Fruit fly (Drosophila melanogaster) whole organism, embryonic: Measurements from ENCODE around the gene Fie.

ENCODE experiments used
- Atf3 ChIP-seq: fragments of 200-800 bp; sonication (Bioruptor generic); optimal IDR thresholded peaks from 3 replicates; lab custom pipeline; 2016; ENCODE audit warnings: missing biosample characterization, missing genetic modification characterization
- CG10565 ChIP-seq: fragments of 200-800 bp; sonication (Bioruptor generic); optimal IDR thresholded peaks from 3 replicates; lab custom pipeline; 2016; ENCODE audit warnings: missing biosample characterization, mild to moderate bottlenecking, missing genetic modification characterization
- CG11723 ChIP-seq: fragments of 200-800 bp; sonication (Bioruptor generic); optimal IDR thresholded peaks from 2 replicates; lab custom pipeline; 2017; ENCODE audit warnings: missing biosample characterization, mild to moderate bottlenecking, missing genetic modification characterization
- CG12299 ChIP-seq: fragments of 200-800 bp; sonication (Bioruptor generic); optimal IDR thresholded peaks from 2 replicates; lab custom pipeline; 2018; ENCODE audit warnings: missing biosample characterization, mild to moderate bottlenecking, missing genetic modification characterization
- CG12769 ChIP-seq: fragments of 200-800 bp; sonication (Bioruptor generic); optimal IDR thresholded peaks from 2 replicates; lab custom pipeline; 2019; ENCODE audit warnings: missing biosample characterization, mild to moderate bottlenecking, missing genetic modification characterization, moderate library complexity
- CG13296 ChIP-seq: fragments of 200-800 bp; sonication (Bioruptor generic); optimal IDR thresholded peaks from 3 replicates; lab custom pipeline; 2018; ENCODE audit warnings: missing biosample characterization, mild to moderate bottlenecking, missing genetic modification characterization
- CG14860 ChIP-seq: fragments of 200-800 bp; sonication (Bioruptor generic); IDR thresholded peaks from 3 replicates; pipeline ENCODE4 v1.3.6; 2022; ENCODE audit warnings: missing biosample characterization, missing genetic modification characterization; ENCODE audit not compliant: partially characterized antibody
- CG17359 ChIP-seq: fragments of 200-800 bp; sonication (Bioruptor generic); optimal IDR thresholded peaks from 3 replicates; lab custom pipeline; 2018; ENCODE audit warnings: missing biosample characterization, mild to moderate bottlenecking, missing genetic modification characterization, moderate library complexity
- CG1832 ChIP-seq: fragments of 200-800 bp; sonication (Bioruptor generic); optimal IDR thresholded peaks from 2 replicates; lab custom pipeline; 2017; ENCODE audit warnings: missing biosample characterization, mild to moderate bottlenecking, missing genetic modification characterization, inconsistent platforms
- CG32532 ChIP-seq: fragments of 200-800 bp; sonication (Bioruptor generic); IDR thresholded peaks from 2 replicates; pipeline ENCODE4 v1.3.6; 2022; ENCODE audit warnings: missing biosample characterization, missing genetic modification characterization
- CG32767 ChIP-seq: fragments of 200-800 bp; sonication (Bioruptor generic); IDR thresholded peaks from 2 replicates; pipeline ENCODE4 v1.3.6; 2022; ENCODE audit warnings: missing biosample characterization, missing genetic modification characterization
- CG34376 ChIP-seq: fragments of 200-800 bp; sonication (Bioruptor generic); optimal IDR thresholded peaks from 2 replicates; lab custom pipeline; 2018; ENCODE audit warnings: missing biosample characterization, mild to moderate bottlenecking, missing genetic modification characterization
- CG34422 ChIP-seq: fragments of 200-800 bp; sonication (Bioruptor generic); IDR thresholded peaks from 3 replicates; pipeline ENCODE4 v1.3.6; 2022; ENCODE audit warnings: missing biosample characterization, missing genetic modification characterization
- CG4730 ChIP-seq: fragments of 200-800 bp; sonication (Bioruptor generic); IDR thresholded peaks from 2 replicates; pipeline ENCODE4 v1.3.6; 2022; ENCODE audit warnings: missing biosample characterization, missing genetic modification characterization
- CG5953 ChIP-seq: fragments of 200-800 bp; sonication (Bioruptor generic); IDR thresholded peaks from 2 replicates; pipeline ENCODE4 v1.3.6; 2022; ENCODE audit warnings: missing biosample characterization, missing genetic modification characterization
- CG6813 ChIP-seq: fragments of 200-800 bp; sonication (Bioruptor generic); optimal IDR thresholded peaks from 2 replicates; lab custom pipeline; 2017; ENCODE audit warnings: missing biosample characterization, missing genetic modification characterization, mild to moderate bottlenecking, moderate library complexity, missing genetic modification reagents
- CG7839 ChIP-seq: fragments of 200-800 bp; sonication (Bioruptor generic); optimal IDR thresholded peaks from 3 replicates; lab custom pipeline; 2018; ENCODE audit warnings: missing biosample characterization, mild to moderate bottlenecking, missing genetic modification characterization, moderate library complexity
- CG7928 ChIP-seq: fragments of 200-800 bp; sonication (Bioruptor generic); optimal IDR thresholded peaks from 2 replicates; lab custom pipeline; 2017; ENCODE audit warnings: missing biosample characterization, mild to moderate bottlenecking, missing genetic modification characterization
- CG7987 ChIP-seq: fragments of 200-800 bp; sonication (Bioruptor generic); optimal IDR thresholded peaks from 2 replicates; lab custom pipeline; 2018; ENCODE audit warnings: missing biosample characterization, mild to moderate bottlenecking, missing genetic modification characterization, moderate library complexity
- CG8089 ChIP-seq: fragments of 200-800 bp; sonication (Bioruptor generic); optimal IDR thresholded peaks from 3 replicates; lab custom pipeline; 2016; ENCODE audit warnings: missing biosample characterization, missing genetic modification characterization
- Chrac-16 ChIP-seq: fragments of 200-800 bp; sonication (Bioruptor generic); optimal IDR thresholded peaks from 3 replicates; lab custom pipeline; 2016; ENCODE audit warnings: missing biosample characterization, missing genetic modification characterization
- CrebB ChIP-seq: fragments of 200-800 bp; sonication (Bioruptor generic); optimal IDR thresholded peaks from 3 replicates; lab custom pipeline; 2018; ENCODE audit warnings: missing biosample characterization, mild to moderate bottlenecking, missing genetic modification characterization
- Ets65A ChIP-seq: fragments of 200-800 bp; sonication (Bioruptor generic); peaks from one replicate; lab custom pipeline; 2016; ENCODE audit warnings: missing biosample characterization, missing genetic modification characterization
- Fer3 ChIP-seq: fragments of 200-800 bp; sonication (Bioruptor generic); optimal IDR thresholded peaks from 2 replicates; lab custom pipeline; 2018; ENCODE audit warnings: missing biosample characterization, mild to moderate bottlenecking, missing genetic modification characterization, moderate library complexity
- Hmr ChIP-seq: fragments of 200-800 bp; sonication (Bioruptor generic); optimal IDR thresholded peaks from 3 replicates; lab custom pipeline; 2017; ENCODE audit warnings: mild to moderate bottlenecking, missing biosample characterization, missing genetic modification reagents, missing genetic modification characterization
- Lhr ChIP-seq: fragments of 200-800 bp; sonication (Bioruptor generic); optimal IDR thresholded peaks from 3 replicates; lab custom pipeline; 2017; ENCODE audit warnings: mild to moderate bottlenecking, missing biosample characterization, missing genetic modification reagents, missing genetic modification characterization
- MESR4 ChIP-seq: fragments of 200-800 bp; sonication (Bioruptor generic); optimal IDR thresholded peaks from 2 replicates; lab custom pipeline; 2018; ENCODE audit warnings: missing biosample characterization, mild to moderate bottlenecking, missing genetic modification characterization, moderate library complexity
- Med ChIP-seq: fragments of 200-800 bp; sonication (Bioruptor generic); peaks from one replicate; lab custom pipeline; 2016; ENCODE audit warnings: missing biosample characterization, missing genetic modification characterization, mild to moderate bottlenecking, inconsistent platforms, moderate library complexity
- NfI ChIP-seq: fragments of 200-800 bp; sonication (Bioruptor generic); optimal IDR thresholded peaks from 3 replicates; lab custom pipeline; 2018; ENCODE audit warnings: missing biosample characterization, mild to moderate bottlenecking, missing genetic modification characterization, moderate library complexity
- Opbp ChIP-seq: fragments of 200-800 bp; sonication (Bioruptor generic); IDR thresholded peaks from 3 replicates; pipeline ENCODE4 v1.3.6; 2022; ENCODE audit warnings: missing biosample characterization, missing genetic modification characterization; ENCODE audit not compliant: partially characterized antibody
- PHDP ChIP-seq: fragments of 200-800 bp; sonication (Bioruptor generic); optimal IDR thresholded peaks from 3 replicates; lab custom pipeline; 2018; ENCODE audit warnings: missing biosample characterization, mild to moderate bottlenecking, missing genetic modification characterization, moderate library complexity
- Sry-β ChIP-seq: fragments of 200-800 bp; sonication (Bioruptor generic); optimal IDR thresholded peaks from 2 replicates; lab custom pipeline; 2018; ENCODE audit warnings: missing biosample characterization, mild to moderate bottlenecking, missing genetic modification characterization, moderate library complexity
- amos ChIP-seq: fragments of 200-800 bp; sonication (Bioruptor generic); IDR thresholded peaks from 2 replicates; pipeline ENCODE4 v1.3.6; 2022; ENCODE audit warnings: missing biosample characterization, missing genetic modification characterization; ENCODE audit not compliant: partially characterized antibody
- bigmax ChIP-seq: fragments of 200-800 bp; sonication (Bioruptor generic); optimal IDR thresholded peaks from 2 replicates; lab custom pipeline; 2018; ENCODE audit warnings: missing biosample characterization, mild to moderate bottlenecking, missing genetic modification characterization
- bsh ChIP-seq, 2 experiments: fragments of 200-800 bp; sonication (Bioruptor generic); optimal IDR thresholded peaks; 2 replicates each; lab custom pipeline; 2017 to 2018; ENCODE audit warnings: mild to moderate bottlenecking in 2 of 2, missing biosample characterization in 2 of 2, missing genetic modification characterization in 2 of 2, moderate library complexity in 1 of 2
- caup ChIP-seq: fragments of 200-800 bp; sonication (Bioruptor generic); optimal IDR thresholded peaks from 3 replicates; lab custom pipeline; 2017; ENCODE audit warnings: missing biosample characterization, mild to moderate bottlenecking, missing genetic modification characterization, moderate library complexity; ENCODE audit not compliant: severe bottlenecking
- ci ChIP-seq: fragments of 200-800 bp; sonication (Bioruptor generic); IDR thresholded peaks from 3 replicates; pipeline ENCODE4 v1.3.6; 2022; ENCODE audit warnings: missing biosample characterization, missing genetic modification characterization
- corto ChIP-seq: fragments of 200-800 bp; sonication (Bioruptor generic); optimal IDR thresholded peaks from 2 replicates; lab custom pipeline; 2016; ENCODE audit warnings: missing biosample characterization, mild to moderate bottlenecking, missing genetic modification characterization, moderate library complexity
- disco-r ChIP-seq: fragments of 200-800 bp; sonication (Bioruptor generic); optimal IDR thresholded peaks from 2 replicates; lab custom pipeline; 2016; ENCODE audit warnings: missing biosample characterization, missing genetic modification characterization
- dmrt11E ChIP-seq: fragments of 200-800 bp; sonication (Bioruptor generic); optimal IDR thresholded peaks from 3 replicates; lab custom pipeline; 2018; ENCODE audit warnings: missing biosample characterization, mild to moderate bottlenecking, missing genetic modification characterization, moderate library complexity
- grn ChIP-seq: fragments of 200-800 bp; sonication (Bioruptor generic); optimal IDR thresholded peaks from 3 replicates; lab custom pipeline; 2017; ENCODE audit warnings: missing biosample characterization, missing genetic modification characterization
- nom ChIP-seq: fragments of 200-800 bp; sonication (Bioruptor generic); optimal IDR thresholded peaks from 2 replicates; lab custom pipeline; 2017; ENCODE audit warnings: missing biosample characterization, missing genetic modification characterization, mild to moderate bottlenecking, moderate library complexity, missing genetic modification reagents
- ranshi ChIP-seq: fragments of 200-800 bp; sonication (Bioruptor generic); IDR thresholded peaks from 2 replicates; pipeline ENCODE4 v1.3.6; 2022; ENCODE audit warnings: missing biosample characterization, missing genetic modification characterization
- schlank ChIP-seq: fragments of 200-800 bp; sonication (Bioruptor generic); optimal IDR thresholded peaks from 2 replicates; lab custom pipeline; 2018; ENCODE audit warnings: missing biosample characterization, mild to moderate bottlenecking, missing genetic modification characterization
- sens-2 ChIP-seq: fragments of 200-800 bp; sonication (Bioruptor generic); IDR thresholded peaks from 2 replicates; pipeline ENCODE4 v1.3.6; 2022; ENCODE audit warnings: missing biosample characterization, missing genetic modification characterization
- seq ChIP-seq: fragments of 200-800 bp; sonication (Bioruptor generic); IDR thresholded peaks from 2 replicates; pipeline ENCODE4 v1.3.6; 2022; ENCODE audit warnings: missing biosample characterization, missing genetic modification characterization
- shn ChIP-seq: fragments of 200-800 bp; sonication (Bioruptor generic); optimal IDR thresholded peaks from 3 replicates; lab custom pipeline; 2016; ENCODE audit warnings: missing biosample characterization, missing genetic modification characterization
- slbo ChIP-seq: fragments of 200-800 bp; sonication (Bioruptor generic); IDR thresholded peaks from 2 replicates; pipeline ENCODE4 v1.3.6; 2022; ENCODE audit warnings: missing biosample characterization, missing genetic modification characterization
- sug ChIP-seq: fragments of 200-800 bp; optimal IDR thresholded peaks from 2 replicates; lab custom pipeline; 2019; ENCODE audit warnings: missing biosample characterization, mild to moderate bottlenecking, missing genetic modification characterization, moderate library complexity
- tin ChIP-seq: fragments of 200-800 bp; sonication (Bioruptor generic); optimal IDR thresholded peaks from 3 replicates; lab custom pipeline; 2016; ENCODE audit warnings: missing biosample characterization, missing genetic modification characterization

The Fie gene

dm6 chr3L:3932742-3933289, 40.4 kb downstream of the Fie start (continued):
- TF ChIP-seq ranshi (GFP tag; lab: Robert Waterston, UW) (0 out of 2 replicates have a peak, but pooled peaks have one; percentile 9), PHDP (tag; lab: Kevin White, UChicago) (peak; percentile 61), CG32767 (GFP tag; lab: Robert Waterston, UW) (no peak), CG4730 (GFP tag; lab: Robert Waterston, UW) (no peak), MESR4 (no peak), CG17359 (tag; lab: Kevin White, UChicago) (no peak), Lhr (GFP tag; lab: Kevin White, UChicago) (no peak), CrebB (no peak), CG14860 (GFP tag; lab: Robert Waterston, UW) (no peak), CG11723 (GFP tag; lab: Kevin White, UChicago) (no peak), tin (GFP tag; lab: Kevin White, UChicago) (no peak), CG13296 (GFP tag; lab: Kevin White, UChicago) (peak; percentile 34), bigmax (no peak), Chrac-16 (no peak), sens-2 (no peak), CG34376 (GFP tag; lab: Kevin White, UChicago) (no peak), shn (GFP tag; lab: Kevin White, UChicago) (no peak), Fer3 (peak; percentile 71), amos (GFP tag; lab: Robert Waterston, UW) (no peak), seq (GFP tag; lab: Robert Waterston, UW) (no peak), Ets65A (GFP tag; lab: Kevin White, UChicago) (peak; percentile 53), nom (GFP tag; lab: Kevin White, UChicago) (no peak), sug (tag; lab: Kevin White, UChicago) (peak; percentile 19), CG7987 (peak; percentile 13), CG32532 (GFP tag; lab: Robert Waterston, UW) (no peak), Atf3 (GFP tag; lab: Kevin White, UChicago) (no peak), Med (GFP tag; lab: Kevin White, UChicago) (peak; percentile 84), ci (GFP tag; lab: Robert Waterston, UW) (no peak), disco-r (GFP tag; lab: Kevin White, UChicago) (no peak), CG6813 (GFP tag; lab: Kevin White, UChicago) (peak; percentile 48), NfI (peak; percentile 22), CG5953 (GFP tag; lab: Robert Waterston, UW) (no peak), CG12299 (tag; lab: Kevin White, UChicago) (peak; percentile 16), slbo (GFP tag; lab: Robert Waterston, UW) (no peak), corto (GFP tag; lab: Kevin White, UChicago) (no peak), caup (GFP tag; lab: Kevin White, UChicago) (peak; percentile 77), CG8089 (GFP tag; lab: Kevin White, UChicago) (no peak), Opbp (GFP tag; lab: Robert Waterston, UW) (no peak), grn (GFP tag; lab: Kevin White, UChicago) (no peak), CG7839 (peak; percentile 22), CG7928 (peak; percentile 16), CG34422 (GFP tag; lab: Robert Waterston, UW) (no peak), Hmr (GFP tag; lab: Kevin White, UChicago) (peak; percentile 72), Sry-β (no peak), CG12769 (peak; percentile 47), dmrt11E (tag; lab: Kevin White, UChicago) (no peak), CG1832 (no peak), CG10565 (GFP tag; lab: Kevin White, UChicago) (no peak), bsh (GFP tag; optimal IDR thresholded peaks at IDR 0.05; lab: Kevin White, UChicago) (no peak), schlank (tag; lab: Kevin White, UChicago) (peak; percentile 67)
